Fruit fly (Drosophila melanogaster) Kc167 (cell line): Measurements from ENCODE around the gene CG15465.

Experiments used
- Myc ChIP-seq: fragments of >200 bp; optimal IDR thresholded peaks from 2 replicates; lab custom pipeline; 2017; ENCODE audit warnings: missing external identifiers
- Sin3A ChIP-seq: fragments of >200 bp; optimal IDR thresholded peaks from 2 replicates; lab custom pipeline; 2018; ENCODE audit warnings: missing external identifiers
- insv ChIP-seq: fragments of >200 bp; optimal IDR thresholded peaks from 3 replicates; lab custom pipeline; 2018; ENCODE audit warnings: missing external identifiers
- psq ChIP-seq: fragments of >200 bp; optimal IDR thresholded peaks from 2 replicates; lab custom pipeline; 2017; ENCODE audit warnings: missing external identifiers

dm6 chrX:5061989-5062388 is 23.6 kb upstream of the CG15465 start:
- no peak for TF ChIP-seq psq
- no peak for TF ChIP-seq Myc
- TF ChIP-seq insv (lab: Kevin White, UChicago) = no peak
- no peak for TF ChIP-seq Sin3A (lab: Kevin White, UChicago)
